Fruit fly (Drosophila melanogaster) whole organism, embryonic: ENCODE data around the gene CG16998.

Experiments used
- Awh ChIP-seq: fragments of 200-800 bp; sonication (Bioruptor generic); IDR thresholded peaks from 2 replicates; pipeline ENCODE4, ENCODE4 v1.3.6; 2022; ENCODE audit warnings: missing biosample characterization, missing genetic modification characterization
- Bgb ChIP-seq: fragments of 200-800 bp; sonication (Bioruptor generic); IDR thresholded peaks from 2 replicates; pipeline ENCODE4 v1.3.6; 2022; ENCODE audit warnings: missing biosample characterization, missing genetic modification characterization; ENCODE audit not compliant: partially characterized antibody
- CG11723 ChIP-seq: fragments of 200-800 bp; sonication (Bioruptor generic); optimal IDR thresholded peaks from 2 replicates; lab custom pipeline; 2017; ENCODE audit warnings: missing biosample characterization, mild to moderate bottlenecking, missing genetic modification characterization
- CG12155 ChIP-seq: fragments of 200-800 bp; sonication (Bioruptor generic); optimal IDR thresholded peaks from 3 replicates; lab custom pipeline; 2016; ENCODE audit warnings: missing biosample characterization, missing genetic modification characterization
- CG12236 ChIP-seq: fragments of 200-800 bp; sonication (Bioruptor generic); optimal IDR thresholded peaks from 2 replicates; lab custom pipeline; 2016; ENCODE audit warnings: missing biosample characterization, missing genetic modification characterization
- CG12744 ChIP-seq: fragments of 200-800 bp; sonication (Bioruptor generic); optimal IDR thresholded peaks from 2 replicates; lab custom pipeline; 2016; ENCODE audit warnings: missing biosample characterization, missing genetic modification characterization
- CG14860 ChIP-seq: fragments of 200-800 bp; sonication (Bioruptor generic); IDR thresholded peaks from 3 replicates; pipeline ENCODE4 v1.3.6; 2022; ENCODE audit warnings: missing biosample characterization, missing genetic modification characterization; ENCODE audit not compliant: partially characterized antibody
- CG17912 ChIP-seq: fragments of 200-800 bp; sonication (Bioruptor generic); optimal IDR thresholded peaks from 2 replicates; lab custom pipeline; 2018; ENCODE audit warnings: missing biosample characterization, mild to moderate bottlenecking, missing genetic modification characterization
- CG18599 ChIP-seq: fragments of 200-800 bp; sonication (Bioruptor generic); optimal IDR thresholded peaks from 3 replicates; lab custom pipeline; 2017; ENCODE audit warnings: missing biosample characterization, missing genetic modification characterization, mild to moderate bottlenecking, moderate library complexity, missing genetic modification reagents
- CG2875 ChIP-seq: fragments of 200-800 bp; sonication (Bioruptor generic); optimal IDR thresholded peaks from 2 replicates; lab custom pipeline; 2017; ENCODE audit warnings: missing biosample characterization, mild to moderate bottlenecking, missing genetic modification characterization, missing genetic modification reagents
- CG30431 ChIP-seq: fragments of 200-800 bp; sonication (Bioruptor generic); optimal IDR thresholded peaks from 2 replicates; lab custom pipeline; 2017; ENCODE audit warnings: missing biosample characterization, missing genetic modification characterization
- CG32532 ChIP-seq: fragments of 200-800 bp; sonication (Bioruptor generic); IDR thresholded peaks from 2 replicates; pipeline ENCODE4 v1.3.6; 2022; ENCODE audit warnings: missing biosample characterization, missing genetic modification characterization
- CG33557 ChIP-seq: fragments of 200-800 bp; sonication (Bioruptor generic); optimal IDR thresholded peaks from 2 replicates; lab custom pipeline; 2019; ENCODE audit warnings: missing biosample characterization, mild to moderate bottlenecking, missing genetic modification characterization, moderate library complexity
- CG7963 ChIP-seq: fragments of 200-800 bp; sonication (Bioruptor generic); IDR thresholded peaks from 3 replicates; pipeline ENCODE4 v1.3.6; 2022; ENCODE audit warnings: missing biosample characterization, missing genetic modification characterization; ENCODE audit not compliant: partially characterized antibody
- CG8359 ChIP-seq: fragments of 200-800 bp; sonication (Bioruptor generic); optimal IDR thresholded peaks from 2 replicates; lab custom pipeline; 2017; ENCODE audit warnings: missing biosample characterization, mild to moderate bottlenecking, missing genetic modification characterization, borderline replicate concordance
- Dbx ChIP-seq: fragments of 200-800 bp; sonication (Bioruptor generic); IDR thresholded peaks from 3 replicates; pipeline ENCODE4 v1.3.6; 2022; ENCODE audit warnings: missing biosample characterization, missing genetic modification characterization
- Dref ChIP-seq: fragments of 200-800 bp; sonication (Bioruptor generic); IDR thresholded peaks from 2 replicates; pipeline ENCODE4 v1.3.6; 2022; ENCODE audit warnings: missing biosample characterization, missing genetic modification characterization
- GATAe ChIP-seq: fragments of 200-800 bp; sonication (Bioruptor generic); conservative IDR thresholded peaks from 2 replicates; pipeline ENCODE4 v1.3.6; 2022; ENCODE audit warnings: missing biosample characterization, missing genetic modification characterization
- Gsc ChIP-seq: fragments of 200-800 bp; sonication (Bioruptor generic); IDR thresholded peaks from 2 replicates; pipeline ENCODE4 v1.3.6; 2022; ENCODE audit warnings: missing biosample characterization, missing genetic modification characterization
- HLH4C ChIP-seq: fragments of 200-800 bp; sonication (Bioruptor generic); IDR thresholded peaks from 3 replicates; pipeline ENCODE4 v1.3.6; 2022; ENCODE audit warnings: missing biosample characterization, missing genetic modification characterization; ENCODE audit not compliant: partially characterized antibody
- Hey ChIP-seq: fragments of 200-800 bp; sonication (Bioruptor generic); optimal IDR thresholded peaks from 3 replicates; lab custom pipeline; 2018; ENCODE audit warnings: missing biosample characterization, mild to moderate bottlenecking, missing genetic modification characterization
- NC2α ChIP-seq: fragments of 200-800 bp; sonication (Bioruptor generic); optimal IDR thresholded peaks from 2 replicates; lab custom pipeline; 2016; ENCODE audit warnings: missing biosample characterization, missing genetic modification characterization
- Opbp ChIP-seq: fragments of 200-800 bp; sonication (Bioruptor generic); IDR thresholded peaks from 3 replicates; pipeline ENCODE4 v1.3.6; 2022; ENCODE audit warnings: missing biosample characterization, missing genetic modification characterization; ENCODE audit not compliant: partially characterized antibody
- Optix ChIP-seq: fragments of 200-800 bp; sonication (Bioruptor generic); IDR thresholded peaks from 3 replicates; pipeline ENCODE4 v1.3.6; 2022; ENCODE audit warnings: missing biosample characterization, missing genetic modification characterization
- ato ChIP-seq: fragments of 200-800 bp; sonication (Bioruptor generic); IDR thresholded peaks from 2 replicates; pipeline ENCODE4 v1.3.6; 2022; ENCODE audit warnings: missing biosample characterization, missing genetic modification characterization; ENCODE audit not compliant: partially characterized antibody
- bab2 ChIP-seq: fragments of 200-800 bp; sonication (Bioruptor generic); optimal IDR thresholded peaks from 2 replicates; lab custom pipeline; 2016; ENCODE audit warnings: missing biosample characterization, missing genetic modification characterization
- btn ChIP-seq: fragments of 200-800 bp; sonication (Bioruptor generic); optimal IDR thresholded peaks from 2 replicates; lab custom pipeline; 2016; ENCODE audit warnings: missing biosample characterization, missing genetic modification characterization
- disco-r ChIP-seq: fragments of 200-800 bp; sonication (Bioruptor generic); optimal IDR thresholded peaks from 2 replicates; lab custom pipeline; 2016; ENCODE audit warnings: missing biosample characterization, missing genetic modification characterization
- dmrt11E ChIP-seq: fragments of 200-800 bp; sonication (Bioruptor generic); optimal IDR thresholded peaks from 3 replicates; lab custom pipeline; 2018; ENCODE audit warnings: missing biosample characterization, mild to moderate bottlenecking, missing genetic modification characterization, moderate library complexity
- gem ChIP-seq: fragments of 200-800 bp; sonication (Bioruptor generic); optimal IDR thresholded peaks from 2 replicates; lab custom pipeline; 2019; ENCODE audit warnings: missing biosample characterization, mild to moderate bottlenecking, missing genetic modification characterization, moderate library complexity
- grau ChIP-seq: fragments of 200-800 bp; optimal IDR thresholded peaks from 3 replicates; lab custom pipeline; 2019; ENCODE audit warnings: missing biosample characterization, mild to moderate bottlenecking, missing genetic modification characterization, moderate library complexity
- grn ChIP-seq: fragments of 200-800 bp; sonication (Bioruptor generic); optimal IDR thresholded peaks from 3 replicates; lab custom pipeline; 2017; ENCODE audit warnings: missing biosample characterization, missing genetic modification characterization
- ken ChIP-seq: fragments of 200-800 bp; sonication (Bioruptor generic); IDR thresholded peaks from 3 replicates; pipeline ENCODE4 v1.3.6; 2022; ENCODE audit warnings: missing biosample characterization, missing genetic modification characterization
- kni ChIP-seq: fragments of 200-800 bp; sonication (Bioruptor generic); optimal IDR thresholded peaks from 3 replicates; lab custom pipeline; 2017; ENCODE audit warnings: mild to moderate bottlenecking, missing biosample characterization, missing genetic modification reagents, missing genetic modification characterization
- mirr ChIP-seq: fragments of 200-800 bp; sonication (Bioruptor generic); optimal IDR thresholded peaks from 3 replicates; lab custom pipeline; 2018; ENCODE audit warnings: missing biosample characterization, mild to moderate bottlenecking, missing genetic modification characterization
- nau ChIP-seq: fragments of 200-800 bp; sonication (Bioruptor generic); optimal IDR thresholded peaks from 3 replicates; lab custom pipeline; 2017; ENCODE audit warnings: missing biosample characterization, mild to moderate bottlenecking, missing genetic modification characterization, missing genetic modification reagents
- psq ChIP-seq: fragments of 200-800 bp; sonication (Bioruptor generic); optimal IDR thresholded peaks from 2 replicates; lab custom pipeline; 2017; ENCODE audit warnings: missing biosample characterization, missing genetic modification characterization
- row ChIP-seq: fragments of 200-800 bp; sonication (Bioruptor generic); IDR thresholded peaks from 3 replicates; pipeline ENCODE4 v1.3.6; 2022; ENCODE audit warnings: missing biosample characterization, missing genetic modification characterization
- sob ChIP-seq: fragments of 200-800 bp; sonication (Bioruptor generic); IDR thresholded peaks from 2 replicates; pipeline ENCODE4 v1.3.6; 2022; ENCODE audit warnings: missing biosample characterization, missing genetic modification characterization
- stc ChIP-seq: fragments of 200-800 bp; sonication (Bioruptor generic); IDR thresholded peaks from 2 replicates; pipeline ENCODE4 v1.3.6; 2022; ENCODE audit warnings: missing biosample characterization, missing genetic modification characterization
- stwl ChIP-seq: fragments of 200-800 bp; sonication (Bioruptor generic); optimal IDR thresholded peaks from 3 replicates; lab custom pipeline; 2018; ENCODE audit warnings: missing biosample characterization, mild to moderate bottlenecking, missing genetic modification characterization, moderate library complexity
- tgo ChIP-seq: fragments of 200-800 bp; sonication (Bioruptor generic); IDR thresholded peaks from 3 replicates; pipeline ENCODE4 v1.3.6; 2022; ENCODE audit warnings: missing biosample characterization, missing genetic modification characterization
- tio ChIP-seq: fragments of 200-800 bp; sonication (Bioruptor generic); optimal IDR thresholded peaks from 2 replicates; lab custom pipeline; 2017; ENCODE audit warnings: missing biosample characterization, missing genetic modification characterization, inconsistent platforms
- trem ChIP-seq: fragments of 200-800 bp; optimal IDR thresholded peaks from 3 replicates; lab custom pipeline; 2019; ENCODE audit warnings: missing biosample characterization, mild to moderate bottlenecking, missing genetic modification characterization, moderate library complexity
- vvl ChIP-seq: fragments of 200-800 bp; sonication (Bioruptor generic); IDR thresholded peaks from 2 replicates; pipeline ENCODE4 v1.3.6; 2022; ENCODE audit warnings: missing biosample characterization, missing genetic modification characterization

Gene CG16998

DNA sequence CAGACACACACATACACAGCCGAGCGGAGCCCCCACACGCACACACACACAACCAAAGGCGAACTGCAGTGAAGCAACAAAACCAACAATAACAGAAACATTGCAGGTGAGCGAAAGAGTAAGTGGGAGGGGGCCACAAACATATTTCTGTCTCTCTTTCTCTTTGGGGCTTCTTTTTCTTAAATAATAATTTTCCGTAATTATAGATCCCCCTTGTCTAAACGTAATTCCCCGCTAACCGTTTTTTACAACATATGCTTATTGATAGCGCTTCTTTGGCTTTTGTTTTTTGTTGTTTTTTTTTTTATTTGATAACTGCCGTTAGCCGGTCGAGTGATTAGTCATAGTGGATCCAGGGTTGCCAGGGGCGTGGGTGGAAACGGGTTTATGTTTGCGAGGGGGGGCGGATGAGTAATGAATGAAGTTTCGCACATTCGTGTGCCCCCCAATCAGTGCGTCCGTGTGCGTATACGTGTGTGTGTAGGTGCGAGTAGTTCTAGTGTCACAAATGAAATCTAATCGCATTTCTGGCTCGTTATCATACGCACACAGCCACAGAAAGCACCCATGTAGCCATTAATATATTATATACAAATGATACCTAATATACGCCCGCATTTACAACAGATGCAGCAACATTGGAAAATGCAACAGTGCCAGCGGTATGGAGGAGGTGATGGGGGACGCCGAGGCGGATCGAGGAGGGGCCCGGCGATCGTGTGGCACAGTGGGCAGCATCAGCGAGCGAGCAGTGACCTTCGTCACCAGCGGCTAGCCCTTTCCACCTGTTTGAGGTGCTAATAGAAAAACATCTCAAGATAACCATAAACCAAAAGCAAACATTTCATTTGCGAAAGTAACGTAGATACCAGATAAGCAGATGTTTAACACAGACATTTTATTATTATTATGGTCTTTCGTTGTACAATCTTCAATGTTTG is 10.3 kb downstream of the CG16998 start (continued):
- TF ChIP-seq Dbx (GFP tag; lab: Robert Waterston, UW) (peak; percentile 37; the same call in 1 of the 3 replicates), bab2 (GFP tag; lab: Kevin White, UChicago) (peak; percentile 6), mirr (GFP tag; lab: Kevin White, UChicago) (peak; percentile 22), CG30431 (GFP tag; lab: Kevin White, UChicago) (no peak), Hey (tag; lab: Kevin White, UChicago) (no peak), CG18599 (GFP tag; lab: Kevin White, UChicago) (peak; percentile 38), Gsc (GFP tag; lab: Robert Waterston, UW) (no peak), tgo (GFP tag; lab: Robert Waterston, UW) (0 out of 3 replicates have a peak, but pooled peaks have one; percentile 25), Optix (GFP tag; lab: Robert Waterston, UW) (no peak), CG32532 (GFP tag; lab: Robert Waterston, UW) (peak; percentile 26; the same call in 1 of the 2 replicates), GATAe (GFP tag; lab: Robert Waterston, UW) (peak; percentile 94), sob (GFP tag; lab: Robert Waterston, UW) (peak; percentile 27; the same call in 1 of the 2 replicates), CG33557 (GFP tag; lab: Kevin White, UChicago) (no peak), CG12236 (GFP tag; lab: Kevin White, UChicago) (no peak), ken (peak; percentile 21; the same call in 1 of the 3 replicates), kni (peak; percentile 52), vvl (GFP tag; lab: Robert Waterston, UW) (peak; percentile 12; the same call in 1 of the 2 replicates)
- TF ChIP-seq, all 482 proteins: peak for 90

DNA sequence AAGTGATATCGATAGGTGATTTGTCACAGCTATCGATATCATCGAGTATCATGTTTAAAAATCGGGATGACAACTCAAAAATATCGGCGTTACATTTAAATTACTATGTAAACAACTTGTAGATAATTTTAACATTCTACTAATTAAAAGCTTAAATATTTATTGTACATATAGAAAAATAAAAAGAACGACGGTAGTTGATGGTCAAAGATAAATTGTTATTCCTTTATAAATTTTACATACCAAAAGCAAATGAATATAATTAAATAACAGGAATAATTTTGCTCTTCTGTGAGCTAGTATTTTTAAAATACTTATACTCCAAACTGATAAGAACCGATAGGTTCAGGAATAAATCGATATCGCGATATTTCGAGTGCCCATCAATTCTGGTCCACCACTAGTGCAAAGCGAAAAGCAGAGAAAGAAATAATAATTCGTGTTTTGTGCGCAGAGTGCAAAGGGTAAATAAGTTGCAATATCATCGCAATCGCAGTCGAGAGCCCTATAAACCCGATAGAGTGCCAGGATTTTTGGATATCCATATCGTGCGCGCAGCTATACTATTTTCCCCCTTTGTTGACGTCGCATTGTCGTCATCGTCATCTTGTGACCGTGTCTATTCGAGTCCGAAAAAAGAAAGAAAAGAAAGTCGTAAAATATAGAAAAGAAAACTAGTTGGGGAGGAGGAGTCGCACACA is 11.1 kb downstream of the CG16998 start, which contains the start of gene lqf:
lqf (plus strand) TSS at position 401 of the 701 bp plus-strand sequence.
- TF ChIP-seq trem (tag; lab: Kevin White, UChicago) (peak; percentile 5), CG8359 (GFP tag; lab: Kevin White, UChicago) (no peak), Opbp (peak; percentile 87; the same call in 2 of the 3 replicates), dmrt11E (tag; lab: Kevin White, UChicago) (peak; percentile 26), Awh (GFP tag; lab: Robert Waterston, UW) (no peak), Dref (GFP tag; lab: Robert Waterston, UW) (peak; percentile 79), CG32532 (GFP tag; lab: Robert Waterston, UW) (peak; percentile 30), grn (GFP tag; lab: Kevin White, UChicago) (no peak), CG17912 (GFP tag; lab: Kevin White, UChicago) (no peak), nau (GFP tag; lab: Kevin White, UChicago) (no peak), ken (no peak), stc (GFP tag; lab: Robert Waterston, UW) (0 out of 2 replicates have a peak, but pooled peaks have one; percentile 18), row (GFP tag; lab: Robert Waterston, UW) (peak; percentile 61), disco-r (GFP tag; lab: Kevin White, UChicago) (no peak), btn (no peak), ato (GFP tag; lab: Robert Waterston, UW) (peak; percentile 76), NC2α (no peak), grau (tag; lab: Kevin White, UChicago) (peak; percentile 35), CG12155 (no peak), tio (GFP tag; lab: Kevin White, UChicago) (peak; percentile 1), stwl (tag; lab: Kevin White, UChicago) (peak; percentile 37), HLH4C (peak; percentile 80), Bgb (GFP tag; lab: Robert Waterston, UW) (peak; percentile 79), CG7963 (GFP tag; lab: Robert Waterston, UW) (peak; percentile 84), psq (GFP tag; lab: Kevin White, UChicago) (peak; percentile 1), gem (tag; lab: Kevin White, UChicago) (peak; percentile 58), CG11723 (GFP tag; lab: Kevin White, UChicago) (no peak), CG14860 (GFP tag; lab: Robert Waterston, UW) (peak; percentile 90), CG2875 (no peak), CG12744 (no peak)
